Fruit fly (Drosophila melanogaster) whole organism, embryonic: Measurements from ENCODE around the gene CG4438.

Experiments used
- CG9876 ChIP-seq: fragments of 200-800 bp; sonication (Bioruptor generic); optimal IDR thresholded peaks from 2 replicates; lab custom pipeline; 2016; ENCODE audit warnings: missing biosample characterization, missing genetic modification characterization
- hbn ChIP-seq: fragments of 200-800 bp; sonication (Bioruptor generic); IDR thresholded peaks from 2 replicates; pipeline ENCODE4 v1.3.6; 2022; ENCODE audit warnings: missing biosample characterization, missing genetic modification characterization; ENCODE audit not compliant: partially characterized antibody

dm6 chr2L:9436504-9436903 is 38.7 kb upstream of the CG4438 start, which contains the start of gene RpS28-like:
- TF ChIP-seq hbn (GFP tag; lab: Robert Waterston, UW): no peak
- no peak for TF ChIP-seq CG9876 (GFP tag; lab: Kevin White, UChicago)
